Fruit fly (Drosophila melanogaster): ENCODE results near the gene CG4766.

CG4766 gene

DNA sequence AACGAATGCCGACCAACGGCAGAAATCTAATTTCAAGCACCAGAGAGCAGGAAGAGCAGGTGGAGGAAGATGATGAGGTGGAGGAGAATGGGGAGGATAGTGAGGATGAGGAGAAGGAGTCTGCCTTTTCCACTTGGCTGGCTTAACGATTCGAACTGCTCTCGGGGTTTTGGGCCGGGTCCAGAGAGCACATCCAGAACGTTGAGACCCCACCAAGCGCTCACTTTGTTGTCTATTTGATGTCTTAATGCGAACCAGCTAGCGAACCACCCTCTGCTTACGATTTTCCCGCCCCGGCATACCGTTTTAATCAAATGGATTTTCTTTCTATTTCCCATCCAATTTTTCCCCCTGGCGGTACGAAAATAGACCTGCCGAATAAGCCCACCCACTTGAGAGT is 34.1 kb upstream of the CG4766 start:
- TF ChIP-seq CG9705 (GFP tag; optimal IDR thresholded peaks at IDR 0.05): no peak
- TF ChIP-seq Vsx2 (GFP tag; optimal IDR thresholded peaks at IDR 0.05; ENCODE audit: partially characterized antibody): no peak

DNA sequence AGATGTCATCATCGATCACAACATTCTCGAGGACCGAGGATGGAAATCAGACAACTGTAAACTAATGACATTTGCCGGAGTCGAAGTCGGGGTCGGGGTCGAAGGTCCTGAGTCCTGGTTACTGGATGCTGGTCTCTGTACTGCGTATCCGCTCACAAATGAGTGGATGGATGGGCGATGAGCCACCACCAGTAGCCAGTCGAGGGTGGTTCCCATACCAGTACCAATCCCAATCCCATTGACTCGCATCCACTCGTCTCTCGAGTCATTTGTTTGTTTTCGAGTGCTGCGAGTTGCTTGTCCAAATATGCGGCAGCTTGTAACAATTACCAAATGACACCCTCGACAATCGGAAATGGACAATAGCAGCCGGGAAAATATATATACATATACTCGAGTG is 32.2 kb upstream of the CG4766 start:
- TF ChIP-seq Abd-B (GFP tag; optimal IDR thresholded peaks at IDR 0.05) (no peak), brk (GFP tag; optimal IDR thresholded peaks at IDR 0.05) (no peak), Rel (GFP tag; optimal IDR thresholded peaks at IDR 0.05) (no peak), Rel (tag; optimal IDR thresholded peaks at IDR 0.05) (no peak), CG32264 (GFP tag; optimal IDR thresholded peaks at IDR 0.05) (no peak), sage (GFP tag; optimal IDR thresholded peaks at IDR 0.05) (no peak), jim (GFP tag; optimal IDR thresholded peaks at IDR 0.05) (no peak), br (GFP tag; optimal IDR thresholded peaks at IDR 0.05) (no peak), fru (GFP tag; optimal IDR thresholded peaks at IDR 0.05) (no peak), dmrt93B (GFP tag; optimal IDR thresholded peaks at IDR 0.05) (no peak), GATAd (GFP tag; optimal IDR thresholded peaks at IDR 0.05) (no peak), sv (GFP tag; optimal IDR thresholded peaks at IDR 0.05) (no peak), OdsH (GFP tag; optimal IDR thresholded peaks at IDR 0.05) (no peak), Hr83 (GFP tag; optimal IDR thresholded peaks at IDR 0.05; ENCODE audit: poor library complexity, severe bottlenecking) (no peak), dl (GFP tag; optimal IDR thresholded peaks at IDR 0.05; ENCODE audit: insufficient read depth in 1 of 2, partially characterized antibody in 2 of 2) (no peak), Mio (GFP tag; optimal IDR thresholded peaks at IDR 0.05) (no peak), pan (optimal IDR thresholded peaks at IDR 0.05) (no peak), HLH106 (tag; optimal IDR thresholded peaks at IDR 0.05) (no peak), usp (GFP tag; optimal IDR thresholded peaks at IDR 0.05) (no peak), CrebA (GFP tag; optimal IDR thresholded peaks at IDR 0.05; ENCODE audit: borderline replicate concordance) (no peak), ey (GFP tag; optimal IDR thresholded peaks at IDR 0.05) (no peak)

DNA sequence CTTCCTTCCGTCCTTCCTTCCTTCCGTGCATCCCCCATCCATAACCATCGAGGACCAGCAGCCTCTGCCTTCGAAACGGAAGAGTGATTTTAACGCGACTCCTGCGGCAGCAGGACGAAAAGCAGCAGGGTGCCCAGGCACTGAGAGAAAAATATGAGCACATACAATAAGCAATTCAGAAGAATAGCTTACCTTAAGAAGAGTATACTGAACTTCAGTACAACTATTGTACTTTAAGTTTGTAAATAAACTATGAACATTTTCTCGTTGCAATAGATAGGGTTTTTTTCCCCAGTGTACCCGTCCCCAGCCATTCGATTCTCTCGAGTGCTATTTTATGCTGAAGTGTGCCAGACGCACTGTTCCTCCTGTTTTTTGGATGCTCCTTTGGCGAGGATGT is 31.1 kb upstream of the CG4766 start:
- TF ChIP-seq Dif (GFP tag; optimal IDR thresholded peaks at IDR 0.05; ENCODE audit: partially characterized antibody) (no peak), pan (optimal IDR thresholded peaks at IDR 0.05) (no peak), Rel (GFP tag; optimal IDR thresholded peaks at IDR 0.05) (no peak), Rel (tag; optimal IDR thresholded peaks at IDR 0.05) (peak; percentile 44), Sp1 (GFP tag; optimal IDR thresholded peaks at IDR 0.05) (peak; percentile 72), sage (GFP tag; optimal IDR thresholded peaks at IDR 0.05) (no peak), h (GFP tag; optimal IDR thresholded peaks at IDR 0.05) (peak; percentile 75), OdsH (GFP tag; optimal IDR thresholded peaks at IDR 0.05) (peak; percentile 54), Mio (GFP tag; optimal IDR thresholded peaks at IDR 0.05) (no peak), lola (GFP tag; optimal IDR thresholded peaks at IDR 0.05) (no peak), fru (GFP tag; optimal IDR thresholded peaks at IDR 0.05) (peak; percentile 81), Hr78 (GFP tag; optimal IDR thresholded peaks at IDR 0.05) (no peak), sv (GFP tag; optimal IDR thresholded peaks at IDR 0.05) (peak; percentile 70), woc (GFP tag; optimal IDR thresholded peaks at IDR 0.05) (peak; percentile 42), dsf (GFP tag; optimal IDR thresholded peaks at IDR 0.05; ENCODE audit: borderline replicate concordance) (no peak), HLH106 (tag; optimal IDR thresholded peaks at IDR 0.05) (peak; percentile 71), foxo (GFP tag; optimal IDR thresholded peaks at IDR 0.05) (peak in 1 of 2 experiments; percentile 76), CG9705 (GFP tag; optimal IDR thresholded peaks at IDR 0.05) (peak; percentile 63), rgr (GFP tag; optimal IDR thresholded peaks at IDR 0.05) (peak; percentile 67), CG32264 (GFP tag; optimal IDR thresholded peaks at IDR 0.05) (peak; percentile 14), dl (GFP tag; optimal IDR thresholded peaks at IDR 0.05; ENCODE audit: insufficient read depth in 1 of 2, partially characterized antibody in 2 of 2) (no peak), br (GFP tag; optimal IDR thresholded peaks at IDR 0.05) (peak; percentile 66), Myc (optimal IDR thresholded peaks at IDR 0.05) (no peak), Hnf4 (GFP tag; optimal IDR thresholded peaks at IDR 0.05) (peak; percentile 48), Abd-B (GFP tag; optimal IDR thresholded peaks at IDR 0.05) (no peak), ey (GFP tag; optimal IDR thresholded peaks at IDR 0.05) (peak; percentile 77), psq (GFP tag; optimal IDR thresholded peaks at IDR 0.05) (peak; percentile 50), dmrt93B (GFP tag; optimal IDR thresholded peaks at IDR 0.05) (peak; percentile 55), Jra (GFP tag; optimal IDR thresholded peaks at IDR 0.05) (no peak)
